Worm (Caenorhabditis elegans): Measurements from ENCODE around the gene C17G10.13.

The C17G10.13 gene

DNA sequence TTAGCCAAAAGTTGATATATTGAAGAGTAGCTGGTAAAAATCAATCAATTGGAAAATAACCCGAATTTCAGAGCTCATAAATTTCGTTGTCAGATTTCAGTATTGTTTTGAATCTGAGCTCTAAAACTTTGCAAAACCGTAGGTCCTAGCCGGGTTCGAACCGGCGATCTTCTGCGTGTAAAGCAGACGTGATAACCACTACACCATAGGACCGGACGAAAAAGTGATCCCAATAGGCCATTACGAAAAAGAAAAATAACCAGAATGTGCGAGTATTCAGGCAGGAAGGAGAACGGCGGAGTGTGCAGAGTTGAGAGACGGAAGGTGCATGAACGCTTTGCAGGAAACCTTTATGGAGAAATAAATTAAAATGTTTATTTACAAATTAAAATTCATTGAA lies 12.5 kb downstream of the C17G10.13 start (continued):
- TF ChIP-seq ama-1 (optimal IDR thresholded peaks at IDR 0.05) (no peak), dmd-8 (GFP tag; IDR thresholded peaks at IDR 0.05) (0 out of 2 replicates have a peak, but pooled peaks have one; percentile 71), saeg-2 (GFP tag; IDR thresholded peaks at IDR 0.05) (no peak), nhr-25 (tag; optimal IDR thresholded peaks at IDR 0.05; ENCODE audit: borderline replicate concordance, insufficient read depth) (no peak), aly-2 (tag; optimal IDR thresholded peaks at IDR 0.05) (no peak), ceh-20 (GFP tag; IDR thresholded peaks at IDR 0.05) (peak; percentile 46; the same call in 1 of the 2 replicates), vab-7 (GFP tag; IDR thresholded peaks at IDR 0.05) (peak; percentile 67; the same call in 1 of the 2 replicates), zfp-2 (tag; optimal IDR thresholded peaks at IDR 0.05) (no peak), nhr-111 (GFP tag; optimal IDR thresholded peaks at IDR 0.05) (no peak), dmd-6 (GFP tag; IDR thresholded peaks at IDR 0.05) (peak; percentile 59), lin-1 (GFP tag; IDR thresholded peaks at IDR 0.05) (no peak), ces-1 (GFP tag; optimal IDR thresholded peaks at IDR 0.05) (no peak), unc-39 (tag; optimal IDR thresholded peaks at IDR 0.05) (no peak), daf-19 (GFP tag; conservative IDR thresholded peaks at IDR 0.05) (peak; percentile 84), F26F4.8 (GFP tag; conservative IDR thresholded peaks at IDR 0.05) (no peak), F49E8.2 (tag; optimal IDR thresholded peaks at IDR 0.05; ENCODE audit: borderline replicate concordance) (no peak), F44E2.7 (GFP tag; IDR thresholded peaks at IDR 0.05) (0 out of 2 replicates have a peak, but pooled peaks have one; percentile 64), daf-16 (GFP tag; optimal IDR thresholded peaks at IDR 0.05) (peak in 1 of 2 experiments; percentile 65), daf-16 (tag; optimal IDR thresholded peaks at IDR 0.05) (peak; percentile 59), lin-38 (GFP tag; IDR thresholded peaks at IDR 0.05) (no peak; the same call in 1 of the 2 replicates), arid-1 (GFP tag; conservative IDR thresholded peaks at IDR 0.05) (peak; percentile 46; the same call in 1 of the 2 replicates), pqm-1 (tag; optimal IDR thresholded peaks at IDR 0.05) (no peak), nhr-6 (tag; optimal IDR thresholded peaks at IDR 0.05) (no peak), attf-4 (tag; optimal IDR thresholded peaks at IDR 0.05) (no peak), mdt-29 (GFP tag; IDR thresholded peaks at IDR 0.05) (no peak), Y105C5A.15 (GFP tag; IDR thresholded peaks at IDR 0.05) (peak; percentile 83), lin-15B (tag; optimal IDR thresholded peaks at IDR 0.05) (no peak), dve-1 (tag; optimal IDR thresholded peaks at IDR 0.05; ENCODE audit: insufficient read depth) (peak; percentile 65), skn-1 (tag; optimal IDR thresholded peaks at IDR 0.05) (no peak), nhr-76 (tag; optimal IDR thresholded peaks at IDR 0.05) (no peak), nhr-102 (tag; optimal IDR thresholded peaks at IDR 0.05) (peak; percentile 56), nhr-237 (tag; optimal IDR thresholded peaks at IDR 0.05) (no peak), hif-1 (tag; optimal IDR thresholded peaks at IDR 0.05) (peak in 1 of 2 experiments; percentile 6), mdl-1 (tag; optimal IDR thresholded peaks at IDR 0.05) (no peak), ceh-62 (tag; optimal IDR thresholded peaks at IDR 0.05) (no peak), pha-4 (GFP tag; IDR thresholded peaks at IDR 0.05) (peak; percentile 73), pha-4 (tag; optimal IDR thresholded peaks at IDR 0.05) (no peak), Y48G9A.11 (GFP tag; IDR thresholded peaks at IDR 0.05) (no peak), dmd-9 (GFP tag; IDR thresholded peaks at IDR 0.05) (peak; percentile 56), mxl-3 (GFP tag; optimal IDR thresholded peaks at IDR 0.05) (peak; percentile 32), mes-2 (tag; optimal IDR thresholded peaks at IDR 0.05; ENCODE audit: poor library complexity, severe bottlenecking) (peak; percentile 71), ceh-44 (GFP tag; IDR thresholded peaks at IDR 0.05) (0 out of 2 replicates have a peak, but pooled peaks have one; percentile 26), hmg-1.1 (GFP tag; IDR thresholded peaks at IDR 0.05) (peak; percentile 80), hlh-30 (tag; optimal IDR thresholded peaks at IDR 0.05; ENCODE audit: insufficient read depth) (peak; percentile 52), ztf-11 (tag; optimal IDR thresholded peaks at IDR 0.05) (no peak), dpl-1 (GFP tag; optimal IDR thresholded peaks at IDR 0.05) (no peak), ctbp-1 (GFP tag; IDR thresholded peaks at IDR 0.05) (peak; percentile 63; the same call in 1 of the 2 replicates), daf-8 (GFP tag; IDR thresholded peaks at IDR 0.05) (no peak), D1046.2 (GFP tag; IDR thresholded peaks at IDR 0.05) (0 out of 2 replicates have a peak, but pooled peaks have one; percentile 53), F10B5.3 (tag; optimal IDR thresholded peaks at IDR 0.05) (no peak), F37D6.2 (tag; optimal IDR thresholded peaks at IDR 0.05) (peak; percentile 17)

Measured in whole organism, L4 larva.